Fruit fly (Drosophila melanogaster) whole organism, prepupa: ENCODE data around the gene IP3K2.

Experiments used
- Blimp-1 ChIP-seq: fragments of 200-800 bp; sonication (Bioruptor generic); optimal IDR thresholded peaks from 3 replicates; lab custom pipeline; 2017; ENCODE audit warnings: missing biosample characterization, missing genetic modification characterization, mild to moderate bottlenecking, moderate library complexity, missing genetic modification reagents
- CG10631 ChIP-seq: fragments of 200-800 bp; sonication (Bioruptor generic); optimal IDR thresholded peaks from 2 replicates; lab custom pipeline; 2016; ENCODE audit warnings: missing biosample characterization, missing genetic modification characterization
- CG11294 ChIP-seq: fragments of 200-800 bp; sonication (Bioruptor generic); IDR thresholded peaks from 2 replicates; pipeline ENCODE4 v1.3.6; 2022; ENCODE audit warnings: missing biosample characterization, missing genetic modification characterization
- CG11762 ChIP-seq: fragments of 200-800 bp; sonication (Bioruptor generic); optimal IDR thresholded peaks from 3 replicates; lab custom pipeline; 2016; ENCODE audit warnings: missing biosample characterization, missing genetic modification characterization; ENCODE audit not compliant: insufficient read depth
- CG11902 ChIP-seq: fragments of 200-800 bp; sonication (Bioruptor generic); optimal IDR thresholded peaks from 3 replicates; lab custom pipeline; 2016; ENCODE audit warnings: missing biosample characterization, missing genetic modification characterization
- CG16779 ChIP-seq: fragments of 200-800 bp; sonication (Bioruptor generic); optimal IDR thresholded peaks from 3 replicates; lab custom pipeline; 2017; ENCODE audit warnings: missing biosample characterization, mild to moderate bottlenecking, missing genetic modification characterization
- CG3032 ChIP-seq: fragments of 200-800 bp; optimal IDR thresholded peaks from 2 replicates; lab custom pipeline; 2019; ENCODE audit warnings: missing biosample characterization, mild to moderate bottlenecking, missing genetic modification characterization, moderate library complexity
- CG31627 ChIP-seq: fragments of 200-800 bp; sonication (Bioruptor generic); optimal IDR thresholded peaks from 3 replicates; lab custom pipeline; 2016; ENCODE audit warnings: missing biosample characterization, missing genetic modification characterization
- CG32006 ChIP-seq: fragments of 200-800 bp; sonication (Bioruptor generic); optimal IDR thresholded peaks from 3 replicates; lab custom pipeline; 2017; ENCODE audit warnings: missing biosample characterization, mild to moderate bottlenecking, missing genetic modification characterization
- CG34406 ChIP-seq: fragments of 200-800 bp; sonication (Bioruptor generic); optimal IDR thresholded peaks from 3 replicates; lab custom pipeline; 2016; ENCODE audit warnings: missing biosample characterization, missing genetic modification characterization
- CG6276 ChIP-seq: fragments of 200-800 bp; sonication (Bioruptor generic); optimal IDR thresholded peaks from 2 replicates; lab custom pipeline; 2017; ENCODE audit warnings: missing biosample characterization, mild to moderate bottlenecking, missing genetic modification characterization
- CG8319 ChIP-seq: fragments of 200-800 bp; sonication (Bioruptor generic); optimal IDR thresholded peaks from 3 replicates; lab custom pipeline; 2016; ENCODE audit warnings: missing biosample characterization, missing genetic modification characterization
- CG8632 ChIP-seq: fragments of 200-800 bp; sonication (Bioruptor generic); optimal IDR thresholded peaks from 3 replicates; lab custom pipeline; 2016; ENCODE audit warnings: missing biosample characterization, missing genetic modification characterization
- CG9139 ChIP-seq: fragments of 200-800 bp; sonication (Bioruptor generic); optimal IDR thresholded peaks from 3 replicates; lab custom pipeline; 2017; ENCODE audit warnings: missing biosample characterization, mild to moderate bottlenecking, missing genetic modification characterization
- Eip78C ChIP-seq: fragments of 200-800 bp; sonication (Bioruptor generic); peaks from one replicate; lab custom pipeline; 2016; ENCODE audit warnings: missing biosample characterization, missing genetic modification characterization
- Eip93F ChIP-seq: fragments of 200-800 bp; sonication (Bioruptor generic); optimal IDR thresholded peaks from 2 replicates; lab custom pipeline; 2016; ENCODE audit warnings: missing biosample characterization, mild to moderate bottlenecking, missing genetic modification characterization
- Ets21C ChIP-seq: fragments of 200-800 bp; sonication (Bioruptor generic); optimal IDR thresholded peaks from 3 replicates; lab custom pipeline; 2016; ENCODE audit warnings: missing biosample characterization, missing genetic modification characterization
- Ets96B ChIP-seq: fragments of 200-800 bp; optimal IDR thresholded peaks from 2 replicates; lab custom pipeline; 2019; ENCODE audit warnings: missing biosample characterization, mild to moderate bottlenecking, missing genetic modification characterization, moderate library complexity
- Hr38 ChIP-seq: sonication (Bioruptor generic); optimal IDR thresholded peaks from 2 replicates; lab custom pipeline; 2016; ENCODE audit warnings: missing biosample characterization, missing genetic modification characterization
- Hr39 ChIP-seq: fragments of 200-800 bp; sonication (Bioruptor generic); optimal IDR thresholded peaks from 2 replicates; lab custom pipeline; 2016; ENCODE audit warnings: missing biosample characterization, missing genetic modification characterization
- Hr4 ChIP-seq: fragments of 200-800 bp; sonication (Bioruptor generic); optimal IDR thresholded peaks from 3 replicates; lab custom pipeline; 2016; ENCODE audit warnings: missing biosample characterization, missing genetic modification characterization
- Lpt ChIP-seq: fragments of 200-800 bp; sonication (Bioruptor generic); optimal IDR thresholded peaks from 3 replicates; lab custom pipeline; 2016; ENCODE audit warnings: missing biosample characterization, missing genetic modification characterization
- Met ChIP-seq: fragments of 200-800 bp; sonication (Bioruptor generic); optimal IDR thresholded peaks from 3 replicates; lab custom pipeline; 2016; ENCODE audit warnings: missing biosample characterization, missing genetic modification characterization
- OdsH ChIP-seq: fragments of 200-800 bp; sonication (Bioruptor generic); optimal IDR thresholded peaks from 3 replicates; lab custom pipeline; 2016; ENCODE audit warnings: missing biosample characterization, missing genetic modification characterization
- Smox ChIP-seq: fragments of 200-800 bp; sonication (Bioruptor generic); optimal IDR thresholded peaks from 3 replicates; lab custom pipeline; 2016; ENCODE audit warnings: missing biosample characterization, missing genetic modification characterization
- Sox102F ChIP-seq: fragments of 200-800 bp; sonication (Bioruptor generic); optimal IDR thresholded peaks from 2 replicates; lab custom pipeline; 2016; ENCODE audit warnings: missing biosample characterization, mild to moderate bottlenecking, missing genetic modification characterization
- Sox14 ChIP-seq: fragments of 200-800 bp; sonication (Bioruptor generic); optimal IDR thresholded peaks from 3 replicates; lab custom pipeline; 2016; ENCODE audit warnings: missing biosample characterization, missing genetic modification characterization
- Sox15 ChIP-seq: fragments of 200-800 bp; sonication (Bioruptor generic); optimal IDR thresholded peaks from 3 replicates; lab custom pipeline; 2016; ENCODE audit warnings: missing biosample characterization, missing genetic modification characterization
- achi ChIP-seq: fragments of 200-800 bp; sonication (Bioruptor generic); optimal IDR thresholded peaks from 3 replicates; lab custom pipeline; 2016; ENCODE audit warnings: missing biosample characterization, missing genetic modification characterization
- acj6 ChIP-seq: fragments of 200-800 bp; sonication (Bioruptor generic); optimal IDR thresholded peaks from 3 replicates; lab custom pipeline; 2016; ENCODE audit warnings: missing biosample characterization, missing genetic modification characterization
- cyc ChIP-seq: fragments of 200-800 bp; sonication (Bioruptor generic); optimal IDR thresholded peaks from 3 replicates; lab custom pipeline; 2016; ENCODE audit warnings: missing biosample characterization, missing genetic modification characterization
- dac ChIP-seq: fragments of 200-800 bp; sonication (Bioruptor generic); optimal IDR thresholded peaks from 2 replicates; lab custom pipeline; 2017; ENCODE audit warnings: missing biosample characterization, mild to moderate bottlenecking, missing genetic modification characterization
- dsx ChIP-seq: fragments of 200-800 bp; optimal IDR thresholded peaks from 3 replicates; lab custom pipeline; 2019; ENCODE audit warnings: missing biosample characterization, mild to moderate bottlenecking, missing genetic modification characterization, moderate library complexity; ENCODE audit not compliant: poor library complexity, severe bottlenecking
- eg ChIP-seq: fragments of 200-800 bp; sonication (Bioruptor generic); IDR thresholded peaks from 3 replicates; pipeline ENCODE4 v1.3.6; 2022; ENCODE audit warnings: missing biosample characterization, missing genetic modification characterization
- esn ChIP-seq: fragments of 200-800 bp; sonication (Bioruptor generic); optimal IDR thresholded peaks from 2 replicates; lab custom pipeline; 2016; ENCODE audit warnings: missing biosample characterization, mild to moderate bottlenecking, missing genetic modification characterization, moderate library complexity
- fd59A ChIP-seq: fragments of 200-800 bp; sonication (Bioruptor generic); optimal IDR thresholded peaks from 2 replicates; lab custom pipeline; 2017; ENCODE audit warnings: missing biosample characterization, mild to moderate bottlenecking, missing genetic modification characterization, missing genetic modification reagents
- fd85E ChIP-seq: fragments of 200-800 bp; sonication (Bioruptor generic); optimal IDR thresholded peaks from 3 replicates; lab custom pipeline; 2016; ENCODE audit warnings: missing biosample characterization, missing genetic modification characterization
- fkh ChIP-seq: fragments of 200-800 bp; sonication (Bioruptor generic); optimal IDR thresholded peaks from 3 replicates; lab custom pipeline; 2017; ENCODE audit warnings: missing biosample characterization, mild to moderate bottlenecking, missing genetic modification characterization, moderate library complexity
- lz ChIP-seq: fragments of 200-800 bp; sonication (Bioruptor generic); optimal IDR thresholded peaks from 3 replicates; lab custom pipeline; 2016; ENCODE audit warnings: missing biosample characterization, missing genetic modification characterization
- net ChIP-seq: fragments of 200-800 bp; sonication (Bioruptor generic); optimal IDR thresholded peaks from 3 replicates; lab custom pipeline; 2016; ENCODE audit warnings: missing biosample characterization, missing genetic modification characterization
- salr ChIP-seq, 2 experiments: fragments of 200-800 bp; sonication (Bioruptor generic); optimal IDR thresholded peaks; 3 replicates each; lab custom pipeline; 2016 to 2018; ENCODE audit warnings: missing biosample characterization in 2 of 2, missing genetic modification characterization in 2 of 2, mild to moderate bottlenecking in 1 of 2
- spab ChIP-seq: fragments of 200-800 bp; sonication (Bioruptor generic); optimal IDR thresholded peaks from 2 replicates; lab custom pipeline; 2017; ENCODE audit warnings: missing biosample characterization, mild to moderate bottlenecking, missing genetic modification characterization, missing genetic modification reagents
- svp ChIP-seq: fragments of 200-800 bp; sonication (Bioruptor generic); peaks from one replicate; lab custom pipeline; 2016; ENCODE audit warnings: missing biosample characterization, missing genetic modification characterization
- vri ChIP-seq: fragments of 200-800 bp; sonication (Bioruptor generic); optimal IDR thresholded peaks from 3 replicates; lab custom pipeline; 2016; ENCODE audit warnings: missing biosample characterization, mild to moderate bottlenecking, missing genetic modification characterization

The IP3K2 gene

dm6 chrX:13276713-13277112 lies 26.7 kb upstream of the IP3K2 start (continued):
- TF ChIP-seq Sox14 (GFP tag; lab: Kevin White, UChicago), result no peak
- TF ChIP-seq CG11294, result peak; percentile 25; the same call in 1 of the 2 replicates
- TF ChIP-seq OdsH (GFP tag; lab: Kevin White, UChicago), result peak; percentile 48
- TF ChIP-seq Sox102F, result no peak
- TF ChIP-seq Eip78C (GFP tag; lab: Kevin White, UChicago), result peak; percentile 79
- peak; percentile 42 for TF ChIP-seq dsx (GFP tag; lab: Kevin White, UChicago)
- TF ChIP-seq CG8319, result peak; percentile 4
- TF ChIP-seq Ets96B (tag; lab: Kevin White, UChicago), result peak; percentile 40
- peak; percentile 22 for TF ChIP-seq Lpt (GFP tag; lab: Kevin White, UChicago)
- no peak for TF ChIP-seq dac (GFP tag; lab: Kevin White, UChicago)
- peak; percentile 37 for TF ChIP-seq svp
- TF ChIP-seq fd59A, result peak; percentile 9
- TF ChIP-seq CG8632, result peak; percentile 28
- no peak for TF ChIP-seq CG31627
- TF ChIP-seq eg (GFP tag; lab: Robert Waterston, UW), result peak; percentile 64

- TF ChIP-seq fd85E (no peak), CG9139 (GFP tag; lab: Kevin White, UChicago) (no peak), CG16779 (tag; lab: Kevin White, UChicago) (no peak), Eip78C (GFP tag; lab: Kevin White, UChicago) (peak; percentile 8), CG11294 (no peak), CG11762 (no peak)
Observed at dm6 chrX:13277148-13277547, 26.3 kb upstream of the IP3K2 start.

- TF ChIP-seq Sox14 (GFP tag; lab: Kevin White, UChicago), result no peak
- TF ChIP-seq fd85E, result no peak
- peak; percentile 34 for TF ChIP-seq OdsH (GFP tag; lab: Kevin White, UChicago)
- TF ChIP-seq CG3032 (tag; lab: Kevin White, UChicago), result no peak
- peak; percentile 90 for TF ChIP-seq Eip78C (GFP tag; lab: Kevin White, UChicago)
- peak; percentile 51 for TF ChIP-seq CG10631
- TF ChIP-seq cyc (GFP tag; lab: Kevin White, UChicago), result peak; percentile 74
- TF ChIP-seq dac (GFP tag; lab: Kevin White, UChicago), result no peak
- peak; percentile 10 for TF ChIP-seq fd59A
- peak; percentile 5 for TF ChIP-seq achi
- TF ChIP-seq Sox102F, result peak; percentile 62
- TF ChIP-seq Eip93F (GFP tag; lab: Kevin White, UChicago), result peak; percentile 27
- peak; percentile 41 for TF ChIP-seq Hr4 (GFP tag; lab: Kevin White, UChicago)
- peak; percentile 68 for TF ChIP-seq Met (GFP tag; lab: Kevin White, UChicago)
- peak; percentile 52 for TF ChIP-seq CG11902
- TF ChIP-seq esn, result peak; percentile 49
- TF ChIP-seq lz, result peak; percentile 56
- TF ChIP-seq CG8319, result peak; percentile 44
- TF ChIP-seq Sox15 (GFP tag; lab: Kevin White, UChicago), result peak; percentile 38
- TF ChIP-seq CG34406 (GFP tag; lab: Kevin White, UChicago), result peak; percentile 62
- peak; percentile 54 for TF ChIP-seq Hr39 (GFP tag; lab: Kevin White, UChicago)
- peak; percentile 3 for TF ChIP-seq CG9139 (GFP tag; lab: Kevin White, UChicago)
- peak; percentile 48 for TF ChIP-seq vri (GFP tag; lab: Kevin White, UChicago)
- peak; percentile 45 for TF ChIP-seq CG31627
- TF ChIP-seq CG6276, result peak; percentile 48
- TF ChIP-seq acj6 (GFP tag; lab: Kevin White, UChicago), result peak; percentile 42
- peak; percentile 47 for TF ChIP-seq spab
- no peak for TF ChIP-seq Lpt (GFP tag; lab: Kevin White, UChicago)
- TF ChIP-seq Smox (GFP tag; lab: Kevin White, UChicago), result peak; percentile 55
- TF ChIP-seq CG16779 (tag; lab: Kevin White, UChicago), result no peak
- TF ChIP-seq Ets21C (GFP tag; lab: Kevin White, UChicago), result peak; percentile 23
- TF ChIP-seq salr (GFP tag; optimal IDR thresholded peaks at IDR 0.05; lab: Kevin White, UChicago), result peak in 1 of 2 experiments; percentile 21
- TF ChIP-seq Blimp-1 (GFP tag; lab: Kevin White, UChicago), result peak; percentile 11
- TF ChIP-seq CG32006 (GFP tag; lab: Kevin White, UChicago), result peak; percentile 54
- TF ChIP-seq net (GFP tag; lab: Kevin White, UChicago), result peak; percentile 52
- TF ChIP-seq eg (GFP tag; lab: Robert Waterston, UW), result peak; percentile 80
- no peak for TF ChIP-seq fkh (GFP tag; lab: Kevin White, UChicago)
- TF ChIP-seq Hr38 (GFP tag; lab: Kevin White, UChicago), result no peak
- TF ChIP-seq svp, result peak; percentile 85
- peak; percentile 39 for TF ChIP-seq CG8632
Observed at dm6 chrX:13277580-13278467, 25.6 kb upstream of the IP3K2 start.
